Worm (Caenorhabditis elegans) whole organism, L4 larva: ENCODE results near the gene wdr-48.
A peak's percentile ranks its signal among the peaks of the same experiment; 100 is the strongest.

Experiments
- F26F4.8 ChIP-seq: fragments of 200-800 bp; sonication (Bioruptor generic); conservative IDR thresholded peaks from 2 replicates; pipeline ENCODE4 v1.3.6; 2022; ENCODE audit warnings: missing genetic modification characterization, missing compliant biosample characterization
- F37D6.2 ChIP-seq: sonication (generic microtip); optimal IDR thresholded peaks from 2 replicates; lab custom pipeline; 2016; ENCODE audit warnings: mild to moderate bottlenecking, missing genetic modification characterization, missing compliant biosample characterization
- F44E2.7 ChIP-seq: fragments of 200-800 bp; sonication (Bioruptor generic); IDR thresholded peaks from 2 replicates; pipeline ENCODE4 v2.1.2; 2022; ENCODE audit warnings: missing genetic modification characterization, missing compliant biosample characterization
- T20F7.1 ChIP-seq: fragments of 200-800 bp; sonication (Bioruptor generic); optimal IDR thresholded peaks from 2 replicates; lab custom pipeline; 2018; ENCODE audit warnings: mild to moderate bottlenecking, missing genetic modification characterization, missing compliant biosample characterization
- Y105C5A.15 ChIP-seq: fragments of 200-800 bp; sonication (Bioruptor generic); IDR thresholded peaks from 2 replicates; pipeline ENCODE4 v1.3.6; 2022; ENCODE audit warnings: missing genetic modification characterization, missing compliant biosample characterization
- ama-1 ChIP-seq: fragments of 150-350 bp; optimal IDR thresholded peaks from 2 replicates; lab custom pipeline; 2014; ENCODE audit warnings: inconsistent platforms, mixed read lengths
- attf-4 ChIP-seq: sonication (generic microtip); optimal IDR thresholded peaks from 3 replicates; lab custom pipeline; 2017; ENCODE audit warnings: missing biosample characterization, missing genetic modification characterization
- ceh-28 ChIP-seq: fragments of 150-350 bp; optimal IDR thresholded peaks from 2 replicates; lab custom pipeline; 2014; ENCODE audit warnings: missing biosample characterization, missing genetic modification reagents, missing genetic modification characterization
- ceh-44 ChIP-seq: fragments of 200-800 bp; sonication (Bioruptor generic); IDR thresholded peaks from 2 replicates; pipeline ENCODE4 v1.3.6; 2022; ENCODE audit warnings: missing genetic modification reagents, missing genetic modification characterization, missing compliant biosample characterization
- ceh-62 ChIP-seq: sonication (generic microtip); optimal IDR thresholded peaks from 2 replicates; lab custom pipeline; 2017; ENCODE audit warnings: missing biosample characterization, missing genetic modification characterization
- ceh-82 ChIP-seq: sonication (generic microtip); optimal IDR thresholded peaks from 2 replicates; lab custom pipeline; 2017; ENCODE audit warnings: missing biosample characterization, missing genetic modification characterization
- dpl-1 ChIP-seq: fragments of 150-350 bp; optimal IDR thresholded peaks from 2 replicates; lab custom pipeline; 2014; ENCODE audit warnings: missing biosample characterization, missing genetic modification reagents, missing genetic modification characterization
- duxl-1 ChIP-seq: sonication (generic microtip); optimal IDR thresholded peaks from 2 replicates; lab custom pipeline; 2016; ENCODE audit warnings: mild to moderate bottlenecking, missing genetic modification characterization, moderate library complexity, missing compliant biosample characterization; ENCODE audit not compliant: poor library complexity
- dve-1 ChIP-seq: sonication (generic microtip); optimal IDR thresholded peaks from 2 replicates; lab custom pipeline; 2017; ENCODE audit warnings: antibody characterized with exemption, mild to moderate bottlenecking, missing genetic modification characterization, missing compliant biosample characterization; ENCODE audit not compliant: insufficient read depth
- egl-27 ChIP-seq: sonication (generic microtip); optimal IDR thresholded peaks from 3 replicates; lab custom pipeline; 2017; ENCODE audit warnings: missing biosample characterization, missing genetic modification reagents, missing genetic modification characterization
- fkh-10 ChIP-seq: fragments of 150-350 bp; optimal IDR thresholded peaks from 2 replicates; lab custom pipeline; 2014; ENCODE audit warnings: missing biosample characterization, missing genetic modification reagents, missing genetic modification characterization
- fos-1 ChIP-seq: fragments of 150-350 bp; optimal IDR thresholded peaks from 2 replicates; lab custom pipeline; 2014; ENCODE audit warnings: missing biosample characterization, missing genetic modification characterization
- hlh-30 ChIP-seq: sonication (generic microtip); optimal IDR thresholded peaks from 2 replicates; lab custom pipeline; 2017; ENCODE audit warnings: antibody characterized with exemption, mild to moderate bottlenecking, missing genetic modification characterization, missing compliant biosample characterization; ENCODE audit not compliant: insufficient read depth
- hmg-1.1 ChIP-seq: fragments of 200-800 bp; sonication (Bioruptor generic); IDR thresholded peaks from 2 replicates; pipeline ENCODE4 v1.3.6; 2022; ENCODE audit warnings: missing genetic modification reagents, missing genetic modification characterization, missing compliant biosample characterization
- lin-1 ChIP-seq: fragments of 200-800 bp; sonication (Bioruptor generic); IDR thresholded peaks from 2 replicates; pipeline ENCODE4 v1.3.6; 2022; ENCODE audit warnings: missing genetic modification reagents, missing genetic modification characterization, missing compliant biosample characterization
- lin-38 ChIP-seq: fragments of 200-800 bp; sonication (Bioruptor generic); IDR thresholded peaks from 2 replicates; pipeline ENCODE4 v1.3.6; 2022; ENCODE audit warnings: missing genetic modification reagents, missing genetic modification characterization, missing compliant biosample characterization
- lsy-2 ChIP-seq, 2 experiments: fragments of 150-350 bp in 1 of 2; sonication (generic microtip) in 1 of 2; optimal IDR thresholded peaks; 2 replicates each; lab custom pipeline; 2014 to 2017; ENCODE audit warnings: missing biosample characterization in 2 of 2, missing genetic modification characterization in 2 of 2
- madf-5 ChIP-seq, 2 experiments: fragments of 200-800 bp; sonication (Bioruptor generic); IDR thresholded peaks; 2 replicates each; pipeline ENCODE4 v1.3.6; 2022; ENCODE audit warnings: missing compliant biosample characterization in 2 of 2, missing genetic modification characterization in 2 of 2
- mdl-1 ChIP-seq, 2 experiments: fragments of 150-350 bp in 1 of 2; sonication (generic microtip) in 1 of 2; optimal IDR thresholded peaks; 2 replicates each; lab custom pipeline; 2014 to 2017; ENCODE audit warnings: missing biosample characterization in 2 of 2, missing genetic modification characterization in 2 of 2
- mep-1 ChIP-seq: fragments of 150-350 bp; sonication (generic microtip); optimal IDR thresholded peaks from 3 replicates; lab custom pipeline; 2014; ENCODE audit warnings: missing biosample characterization, missing genetic modification characterization
- mes-2 ChIP-seq: sonication (generic microtip); optimal IDR thresholded peaks from 2 replicates; lab custom pipeline; 2016; ENCODE audit warnings: missing genotype, mild to moderate bottlenecking, missing genetic modification characterization, missing compliant biosample characterization; ENCODE audit not compliant: poor library complexity, severe bottlenecking
- mxl-3 ChIP-seq: fragments of 200-800 bp; sonication (Bioruptor generic); optimal IDR thresholded peaks from 2 replicates; lab custom pipeline; 2018; ENCODE audit warnings: mild to moderate bottlenecking, missing genetic modification characterization, missing compliant biosample characterization
- nhr-237 ChIP-seq: sonication (generic microtip); optimal IDR thresholded peaks from 2 replicates; lab custom pipeline; 2017; ENCODE audit warnings: missing biosample characterization, missing genetic modification characterization
- nhr-28 ChIP-seq: fragments of 150-350 bp; optimal IDR thresholded peaks from 2 replicates; lab custom pipeline; 2014; ENCODE audit warnings: missing biosample characterization, missing genetic modification characterization
- nhr-41 ChIP-seq: fragments of 200-800 bp; sonication (Bioruptor generic); IDR thresholded peaks from 2 replicates; pipeline ENCODE4 v1.3.6; 2022; ENCODE audit warnings: missing genetic modification reagents, missing genetic modification characterization, missing compliant biosample characterization
- nhr-48 ChIP-seq: sonication (generic microtip); optimal IDR thresholded peaks from 2 replicates; lab custom pipeline; 2016; ENCODE audit warnings: mild to moderate bottlenecking, missing genetic modification characterization, missing compliant biosample characterization
- nhr-77 ChIP-seq: fragments of 150-350 bp; optimal IDR thresholded peaks from 2 replicates; lab custom pipeline; 2014; ENCODE audit warnings: missing biosample characterization, missing genetic modification characterization
- set-16 ChIP-seq: fragments of 200-800 bp; sonication (Bioruptor generic); IDR thresholded peaks from 2 replicates; pipeline ENCODE4 v1.3.6; 2022; ENCODE audit warnings: missing genetic modification reagents, missing genetic modification characterization, missing compliant biosample characterization
- skn-1 ChIP-seq: fragments of 150-350 bp; optimal IDR thresholded peaks from 2 replicates; lab custom pipeline; 2014; ENCODE audit warnings: missing biosample characterization, missing genetic modification characterization
- spr-1 ChIP-seq: sonication (generic microtip); optimal IDR thresholded peaks from 2 replicates; lab custom pipeline; 2016; ENCODE audit warnings: mild to moderate bottlenecking, missing genetic modification characterization, missing compliant biosample characterization
- unc-130 ChIP-seq: sonication (generic microtip); optimal IDR thresholded peaks from 2 replicates; lab custom pipeline; 2016; ENCODE audit warnings: missing genetic modification reagents, missing genetic modification characterization, missing compliant biosample characterization
- unc-62 ChIP-seq, 3 experiments: fragments of 150-350 bp in 1 of 3; sonication (generic microtip); optimal IDR thresholded peaks in 2 of 3; peaks in 1 of 3; 1 replicate in 1 of 3; 2 replicates in 2 of 3; lab custom pipeline; 2014 to 2017; ENCODE audit warnings: missing biosample characterization in 3 of 3, missing genetic modification characterization in 3 of 3, missing genetic modification reagents in 3 of 3, missing genotype in 1 of 3
- vab-7 ChIP-seq: fragments of 200-800 bp; sonication (Bioruptor generic); IDR thresholded peaks from 2 replicates; pipeline ENCODE4 v1.3.6; 2022; ENCODE audit warnings: missing genetic modification reagents, missing genetic modification characterization, missing compliant biosample characterization
- zip-11 ChIP-seq: fragments of 200-800 bp; sonication (Bioruptor generic); IDR thresholded peaks from 2 replicates; pipeline ENCODE4 v1.3.6; 2022; ENCODE audit warnings: missing genetic modification characterization, missing compliant biosample characterization
- zip-2 ChIP-seq: fragments of 150-350 bp; optimal IDR thresholded peaks from 2 replicates; lab custom pipeline; 2014; ENCODE audit warnings: missing biosample characterization, missing genetic modification characterization
- ztf-11 ChIP-seq: fragments of 150-350 bp; optimal IDR thresholded peaks from 2 replicates; lab custom pipeline; 2014; ENCODE audit warnings: missing biosample characterization, missing genetic modification characterization

The wdr-48 gene

ce11 chrIII:4540604-4541003 is 38.0 kb upstream of the wdr-48 start, which contains the start of gene ugt-62 (continued):
- TF ChIP-seq nhr-41 (GFP tag; lab: Robert Waterston, UW) (no peak), F26F4.8 (no peak), madf-5 (GFP tag; IDR thresholded peaks at IDR 0.05; lab: Robert Waterston, UW) (no peak), T20F7.1 (GFP tag; lab: Kevin White, UChicago) (peak; percentile 53), nhr-77 (tag; lab: Kevin White, UChicago) (peak; percentile 80), zip-11 (no peak)

- peak; percentile 20 for TF ChIP-seq mep-1
- TF ChIP-seq mes-2, result peak; percentile 54
- TF ChIP-seq dpl-1 (GFP tag; lab: Kevin White, UChicago), result peak; percentile 25
- TF ChIP-seq ceh-82 (tag; lab: Kevin White, UChicago), result no peak
- no peak for TF ChIP-seq ceh-44 (GFP tag; lab: Robert Waterston, UW)
- TF ChIP-seq zip-11, result no peak
- peak in 1 of 2 experiments; percentile 46 for TF ChIP-seq lsy-2 (tag; optimal IDR thresholded peaks at IDR 0.05; lab: Kevin White, UChicago)
Observed at ce11 chrIII:4542362-4542931, 36.2 kb upstream of the wdr-48 start, which contains the start of the genes mrps-34 and cisd-3.1. Gene mrps-34 (minus strand): TSS chrIII:4542452. Gene cisd-3.1 (plus strand): TSS chrIII:4542881.

ce11 chrIII:4544959-4545358 is 33.7 kb upstream of the wdr-48 start, which contains the start of gene M88.3:
Gene M88.3 (minus strand): TSS chrIII:4545059.
- TF ChIP-seq vab-7 (GFP tag; lab: Robert Waterston, UW) (no peak), set-16 (GFP tag; lab: Robert Waterston, UW) (no peak), attf-4 (tag; lab: Kevin White, UChicago) (no peak), mes-2 (no peak), skn-1 (no peak), nhr-28 (tag; lab: Kevin White, UChicago) (no peak), lin-1 (GFP tag; lab: Robert Waterston, UW) (no peak), Y105C5A.15 (GFP tag; lab: Robert Waterston, UW) (no peak), unc-130 (GFP tag; lab: Kevin White, UChicago) (no peak), zip-2 (tag; lab: Kevin White, UChicago) (no peak), egl-27 (tag; lab: Kevin White, UChicago) (no peak)
- TF ChIP-seq, all 104 proteins: peak for 0

- TF ChIP-seq unc-62 (GFP tag; optimal IDR thresholded peaks at IDR 0.05 in 1 of 2; lab: Kevin White, UChicago) (peak in 1 of 2 experiments; percentile 2), unc-62 (tag; optimal IDR thresholded peaks at IDR 0.05; lab: Kevin White, UChicago) (no peak), fos-1 (tag; lab: Kevin White, UChicago) (no peak), mxl-3 (GFP tag; lab: Kevin White, UChicago) (no peak), ama-1 (lab: Kevin White, UChicago) (no peak)
Observed at ce11 chrIII:4548739-4549138, 29.9 kb upstream of the wdr-48 start, which contains the start of gene M88.4. Gene M88.4 (plus strand): TSS chrIII:4549039.

ce11 chrIII:4551963-4552362 is 26.7 kb upstream of the wdr-48 start:
- peak; percentile 74 for TF ChIP-seq set-16 (GFP tag; lab: Robert Waterston, UW)
- peak; percentile 62 for TF ChIP-seq nhr-48
- TF ChIP-seq nhr-77 (tag; lab: Kevin White, UChicago), result peak; percentile 83
- peak; percentile 51 for TF ChIP-seq lin-38
- TF ChIP-seq lin-1 (GFP tag; lab: Robert Waterston, UW), result peak; percentile 30; the same call in 1 of the 2 replicates
- TF ChIP-seq nhr-237 (tag; lab: Kevin White, UChicago), result no peak
- TF ChIP-seq ztf-11 (tag; lab: Kevin White, UChicago), result no peak
- no peak for TF ChIP-seq F44E2.7 (GFP tag; lab: Robert Waterston, UW)
- peak; percentile 30 to 84 for TF ChIP-seq mdl-1 (tag; optimal IDR thresholded peaks at IDR 0.05; lab: Kevin White, UChicago)
- peak; percentile 22 for TF ChIP-seq spr-1 (tag; lab: Kevin White, UChicago)
- TF ChIP-seq T20F7.1 (GFP tag; lab: Kevin White, UChicago), result peak; percentile 35
- TF ChIP-seq ceh-28 (tag; lab: Kevin White, UChicago), result peak; percentile 38
- TF ChIP-seq hlh-30 (tag; lab: Kevin White, UChicago), result peak; percentile 93
- peak; percentile 31 for TF ChIP-seq fkh-10
- TF ChIP-seq dve-1 (tag; lab: Kevin White, UChicago), result peak; percentile 86
- TF ChIP-seq duxl-1 (tag; lab: Kevin White, UChicago), result no peak
- TF ChIP-seq ceh-62 (tag; lab: Kevin White, UChicago), result no peak
- peak; percentile 87; the same call in 1 of the 2 replicates for TF ChIP-seq nhr-41 (GFP tag; lab: Robert Waterston, UW)
- TF ChIP-seq unc-62 (GFP tag; optimal IDR thresholded peaks at IDR 0.05 in 1 of 2; lab: Kevin White, UChicago), result peak in 1 of 2 experiments; percentile 36
- no peak for TF ChIP-seq unc-62 (tag; optimal IDR thresholded peaks at IDR 0.05; lab: Kevin White, UChicago)
- peak; percentile 49 to 78 for TF ChIP-seq lsy-2 (tag; optimal IDR thresholded peaks at IDR 0.05; lab: Kevin White, UChicago)
- TF ChIP-seq F37D6.2 (tag; lab: Kevin White, UChicago), result peak; percentile 39
- TF ChIP-seq nhr-28 (tag; lab: Kevin White, UChicago), result peak; percentile 91
- TF ChIP-seq hmg-1.1, result peak; percentile 78
- TF ChIP-seq dpl-1 (GFP tag; lab: Kevin White, UChicago), result peak; percentile 46
